Worm (Caenorhabditis elegans) whole organism, young adult: ENCODE measurements around the gene T21B10.3.

ENCODE experiments used
- Y53G8AR.9 ChIP-seq: fragments of 200-800 bp; sonication (Bioruptor generic); conservative IDR thresholded peaks from 2 replicates; pipeline ENCODE4 v1.3.6; 2022; ENCODE audit warnings: missing genetic modification reagents, missing genetic modification characterization, missing compliant biosample characterization
- Y95B8A.8 ChIP-seq: fragments of 200-800 bp; sonication (Bioruptor generic); IDR thresholded peaks from 2 replicates; pipeline ENCODE4 v1.3.6; 2022; ENCODE audit warnings: missing genetic modification reagents, missing genetic modification characterization, missing compliant biosample characterization
- let-607 ChIP-seq, 2 experiments: fragments of 200-800 bp in 1 of 2; sonication (Bioruptor generic) in 1 of 2; sonication (generic microtip) in 1 of 2; optimal IDR thresholded peaks; 2 replicates each; lab custom pipeline; 2016 to 2018; ENCODE audit warnings: mild to moderate bottlenecking in 2 of 2, missing compliant biosample characterization in 2 of 2, missing genetic modification characterization in 2 of 2, moderate library complexity in 2 of 2, missing genotype in 1 of 2
- madf-6 ChIP-seq: fragments of 200-800 bp; sonication (Bioruptor generic); IDR thresholded peaks from 2 replicates; pipeline ENCODE4 v1.3.6; 2022; ENCODE audit warnings: missing genetic modification reagents, missing genetic modification characterization, missing compliant biosample characterization
- nhr-27 ChIP-seq: fragments of 200-800 bp; sonication (Bioruptor generic); optimal IDR thresholded peaks from 2 replicates; lab custom pipeline; 2018; ENCODE audit warnings: mild to moderate bottlenecking, missing genetic modification characterization, moderate library complexity, missing compliant biosample characterization
- rpc-1 ChIP-seq, 2 experiments: fragments of 150-350 bp in 1 of 2; sonication (generic microtip) in 1 of 2; optimal IDR thresholded peaks; 2 replicates each; lab custom pipeline; 2014 to 2018; ENCODE audit warnings: missing biosample characterization in 1 of 2, missing genetic modification characterization in 1 of 2, missing genetic modification reagents in 1 of 2, missing genotype in 1 of 2
- tbx-9 ChIP-seq: sonication (generic microtip); optimal IDR thresholded peaks from 2 replicates; lab custom pipeline; 2016; ENCODE audit warnings: borderline replicate concordance, missing genetic modification characterization, inconsistent platforms, missing compliant biosample characterization

ce11 chrII:8890530-8890929 lies 43.7 kb upstream of the T21B10.3 start:
- no peak for TF ChIP-seq madf-6 (GFP tag; lab: Robert Waterston, UW)
- TF ChIP-seq nhr-27 (tag; lab: Kevin White, UChicago): no peak
- no peak for TF ChIP-seq rpc-1 (optimal IDR thresholded peaks at IDR 0.05; lab: Kevin White, UChicago)
- no peak for TF ChIP-seq rpc-1 (tag; optimal IDR thresholded peaks at IDR 0.05; lab: Kevin White, UChicago)
- no peak for TF ChIP-seq let-607 (tag; optimal IDR thresholded peaks at IDR 0.05; lab: Kevin White, UChicago)
- TF ChIP-seq Y95B8A.8 (GFP tag; lab: Robert Waterston, UW): no peak
- TF ChIP-seq tbx-9 (tag; lab: Kevin White, UChicago): no peak
- no peak for TF ChIP-seq Y53G8AR.9 (GFP tag; lab: Robert Waterston, UW)
